Worm (Caenorhabditis elegans) whole organism, young adult: ENCODE results near the gene srh-47.

ENCODE experiments used
- C06A6.2 ChIP-seq: fragments of 200-800 bp; sonication (Bioruptor generic); conservative IDR thresholded peaks from 2 replicates; pipeline ENCODE4 v1.3.6; 2022; ENCODE audit warnings: missing genetic modification characterization, missing compliant biosample characterization
- D2030.7 ChIP-seq: fragments of 200-800 bp; sonication (Bioruptor generic); IDR thresholded peaks from 2 replicates; pipeline ENCODE4 v1.3.6; 2022; ENCODE audit warnings: missing genetic modification reagents, missing genetic modification characterization, missing compliant biosample characterization
- F33H1.4 ChIP-seq: fragments of 200-800 bp; sonication (Bioruptor generic); IDR thresholded peaks from 2 replicates; pipeline ENCODE4 v1.3.6; 2022; ENCODE audit warnings: missing genetic modification reagents, missing genetic modification characterization, missing compliant biosample characterization
- F55B11.4 ChIP-seq: sonication (generic microtip); optimal IDR thresholded peaks from 2 replicates; lab custom pipeline; 2016; ENCODE audit warnings: missing compliant biosample characterization, missing genetic modification characterization, borderline replicate concordance; ENCODE audit not compliant: insufficient read depth
- Y53G8AR.9 ChIP-seq: fragments of 200-800 bp; sonication (Bioruptor generic); conservative IDR thresholded peaks from 2 replicates; pipeline ENCODE4 v1.3.6; 2022; ENCODE audit warnings: missing genetic modification reagents, missing genetic modification characterization, missing compliant biosample characterization
- Y56A3A.18 ChIP-seq: fragments of 200-800 bp; sonication (Bioruptor generic); IDR thresholded peaks from 2 replicates; pipeline ENCODE4 v1.3.6; 2022; ENCODE audit warnings: missing genetic modification reagents, missing genetic modification characterization, missing compliant biosample characterization
- ZK185.1 ChIP-seq: sonication (generic microtip); optimal IDR thresholded peaks from 2 replicates; lab custom pipeline; 2016; ENCODE audit warnings: mild to moderate bottlenecking, missing genetic modification characterization, missing compliant biosample characterization; ENCODE audit not compliant: poor library complexity, severe bottlenecking
- aptf-3 ChIP-seq: fragments of 200-800 bp; sonication (Bioruptor generic); IDR thresholded peaks from 2 replicates; pipeline ENCODE4 v1.3.6; 2022; ENCODE audit warnings: missing genetic modification characterization, missing compliant biosample characterization
- athp-1 ChIP-seq: sonication (generic microtip); optimal IDR thresholded peaks from 2 replicates; lab custom pipeline; 2017; ENCODE audit warnings: mild to moderate bottlenecking, missing genetic modification characterization, missing compliant biosample characterization
- attf-6 ChIP-seq: fragments of 200-800 bp; sonication (Bioruptor generic); IDR thresholded peaks from 2 replicates; pipeline ENCODE4 v1.3.6; 2022; ENCODE audit warnings: missing genetic modification reagents, missing genetic modification characterization, missing compliant biosample characterization
- ccch-3 ChIP-seq: fragments of 200-800 bp; sonication (Bioruptor generic); optimal IDR thresholded peaks from 2 replicates; lab custom pipeline; 2018; ENCODE audit warnings: mild to moderate bottlenecking, missing genetic modification characterization, missing compliant biosample characterization
- ceh-100 ChIP-seq: fragments of 200-800 bp; sonication (Bioruptor generic); IDR thresholded peaks from 2 replicates; pipeline ENCODE4 v1.3.6; 2022; ENCODE audit warnings: missing genetic modification reagents, missing genetic modification characterization, missing compliant biosample characterization
- ceh-58 ChIP-seq: fragments of 200-800 bp; sonication (Bioruptor generic); IDR thresholded peaks from 2 replicates; pipeline ENCODE4 v1.3.6; 2022; ENCODE audit warnings: missing genetic modification characterization, missing compliant biosample characterization
- die-1 ChIP-seq: sonication (generic microtip); optimal IDR thresholded peaks from 2 replicates; lab custom pipeline; 2016; ENCODE audit warnings: missing genotype, mild to moderate bottlenecking, missing genetic modification characterization, missing compliant biosample characterization
- dpff-1 ChIP-seq: sonication (generic microtip); optimal IDR thresholded peaks from 2 replicates; lab custom pipeline; 2017; ENCODE audit warnings: mild to moderate bottlenecking, missing genetic modification characterization, missing compliant biosample characterization
- dpl-1 ChIP-seq: fragments of 150-350 bp; optimal IDR thresholded peaks from 2 replicates; lab custom pipeline; 2014; ENCODE audit warnings: missing biosample characterization, missing genetic modification reagents, missing genetic modification characterization
- ets-4 ChIP-seq: fragments of 200-800 bp; sonication (Bioruptor generic); optimal IDR thresholded peaks from 2 replicates; lab custom pipeline; 2018; ENCODE audit warnings: mild to moderate bottlenecking, missing genetic modification characterization, missing compliant biosample characterization
- let-526 ChIP-seq: fragments of 200-800 bp; sonication (Bioruptor generic); IDR thresholded peaks from 2 replicates; pipeline ENCODE4 v1.3.6; 2022; ENCODE audit warnings: missing genetic modification reagents, missing genetic modification characterization, missing compliant biosample characterization
- lin-35 ChIP-seq, 3 experiments: fragments of 150-350 bp in 2 of 3; sonication (generic microtip) in 1 of 3; optimal IDR thresholded peaks; 2 replicates each; lab custom pipeline; 2014 to 2018; ENCODE audit warnings: missing biosample characterization in 3 of 3, missing genetic modification characterization in 3 of 3, missing genetic modification reagents in 3 of 3
- lir-1 ChIP-seq: fragments of 200-800 bp; sonication (Bioruptor generic); conservative IDR thresholded peaks from 2 replicates; pipeline ENCODE4 v1.3.6; 2022; ENCODE audit warnings: missing genetic modification reagents, missing genetic modification characterization, missing compliant biosample characterization
- madf-3 ChIP-seq: fragments of 200-800 bp; sonication (Bioruptor generic); IDR thresholded peaks from 2 replicates; pipeline ENCODE4 v1.3.6; 2022; ENCODE audit warnings: missing genetic modification reagents, missing genetic modification characterization, missing compliant biosample characterization
- madf-6 ChIP-seq: fragments of 200-800 bp; sonication (Bioruptor generic); IDR thresholded peaks from 2 replicates; pipeline ENCODE4 v1.3.6; 2022; ENCODE audit warnings: missing genetic modification reagents, missing genetic modification characterization, missing compliant biosample characterization
- madf-8 ChIP-seq: fragments of 200-800 bp; sonication (Bioruptor generic); conservative IDR thresholded peaks from 2 replicates; pipeline ENCODE4 v1.3.6; 2022; ENCODE audit warnings: missing genetic modification reagents, missing genetic modification characterization, missing compliant biosample characterization
- mes-4 ChIP-seq: sonication (generic microtip); optimal IDR thresholded peaks from 2 replicates; lab custom pipeline; 2016; ENCODE audit warnings: missing genotype, missing genetic modification characterization, missing compliant biosample characterization
- nfya-2 ChIP-seq: fragments of 200-800 bp; sonication (Bioruptor generic); IDR thresholded peaks from 2 replicates; pipeline ENCODE4 v1.3.6; 2022; ENCODE audit warnings: missing genetic modification reagents, missing genetic modification characterization, missing compliant biosample characterization
- nhr-179 ChIP-seq: sonication (generic microtip); optimal IDR thresholded peaks from 2 replicates; lab custom pipeline; 2016; ENCODE audit warnings: mild to moderate bottlenecking, missing genetic modification characterization, missing compliant biosample characterization
- pbrm-1 ChIP-seq: fragments of 200-800 bp; sonication (Bioruptor generic); IDR thresholded peaks from 2 replicates; pipeline ENCODE4 v1.3.6; 2022; ENCODE audit warnings: missing genetic modification reagents, missing genetic modification characterization, missing compliant biosample characterization
- rpc-1 ChIP-seq, 2 experiments: fragments of 150-350 bp in 1 of 2; sonication (generic microtip) in 1 of 2; optimal IDR thresholded peaks; 2 replicates each; lab custom pipeline; 2014 to 2018; ENCODE audit warnings: missing biosample characterization in 1 of 2, missing genetic modification characterization in 1 of 2, missing genetic modification reagents in 1 of 2, missing genotype in 1 of 2
- unc-130 ChIP-seq: sonication (generic microtip); optimal IDR thresholded peaks from 2 replicates; lab custom pipeline; 2016; ENCODE audit warnings: missing genetic modification reagents, missing genetic modification characterization, missing compliant biosample characterization
- unc-62 ChIP-seq: fragments of 150-350 bp; optimal IDR thresholded peaks from 2 replicates; lab custom pipeline; 2014; ENCODE audit warnings: missing biosample characterization, missing genetic modification reagents, missing genetic modification characterization
- ztf-26 ChIP-seq: sonication (generic microtip); optimal IDR thresholded peaks from 2 replicates; lab custom pipeline; 2017; ENCODE audit warnings: missing genetic modification characterization, missing compliant biosample characterization
- ztf-28 ChIP-seq: fragments of 200-800 bp; sonication (Bioruptor generic); IDR thresholded peaks from 2 replicates; pipeline ENCODE4 v1.3.6; 2022; ENCODE audit warnings: missing genetic modification reagents, missing genetic modification characterization, missing compliant biosample characterization
- ztf-6 ChIP-seq: fragments of 200-800 bp; sonication (Bioruptor generic); IDR thresholded peaks from 2 replicates; pipeline ENCODE4 v1.3.6; 2022; ENCODE audit warnings: missing genetic modification reagents, missing genetic modification characterization, missing compliant biosample characterization

srh-47 gene

DNA sequence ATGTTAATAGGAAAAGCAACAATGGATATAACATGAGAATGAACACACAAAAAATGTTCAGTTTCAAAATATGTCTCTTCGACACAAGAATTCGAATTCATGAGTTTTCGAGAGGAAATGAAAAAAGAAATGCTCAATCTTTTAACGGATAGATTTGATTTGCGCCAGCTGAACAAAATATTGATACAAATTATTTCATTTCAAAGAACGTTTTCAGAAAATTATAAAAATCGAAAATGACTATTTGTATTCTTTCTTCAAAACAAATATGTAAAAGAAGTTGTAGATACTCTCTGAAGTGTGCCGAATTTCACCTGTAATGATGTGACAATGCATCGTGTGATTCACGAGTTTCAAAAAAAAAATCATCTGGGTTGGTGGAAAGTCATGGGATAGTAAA is at the start of gene srh-47:
srh-47 (minus strand) TSS at position 101 of the 400 bp plus-strand sequence.
- TF ChIP-seq lir-1 (GFP tag; lab: Robert Waterston, UW) (no peak), ztf-28 (no peak), nfya-2 (GFP tag; lab: Robert Waterston, UW) (no peak), rpc-1 (optimal IDR thresholded peaks at IDR 0.05; lab: Kevin White, UChicago) (no peak), rpc-1 (tag; optimal IDR thresholded peaks at IDR 0.05; lab: Kevin White, UChicago) (no peak), madf-8 (GFP tag; lab: Robert Waterston, UW) (no peak), attf-6 (no peak), madf-3 (GFP tag; lab: Robert Waterston, UW) (no peak), F55B11.4 (tag; lab: Kevin White, UChicago) (no peak), F33H1.4 (GFP tag; lab: Robert Waterston, UW) (no peak), ztf-26 (tag; lab: Kevin White, UChicago) (no peak), pbrm-1 (GFP tag; lab: Robert Waterston, UW) (no peak), aptf-3 (no peak), Y53G8AR.9 (GFP tag; lab: Robert Waterston, UW) (no peak), unc-130 (no peak)

- TF ChIP-seq mes-4 (no peak), D2030.7 (GFP tag; lab: Robert Waterston, UW) (no peak), ztf-6 (GFP tag; lab: Robert Waterston, UW) (no peak), dpl-1 (GFP tag; lab: Kevin White, UChicago) (no peak), nhr-179 (tag; lab: Kevin White, UChicago) (no peak), ceh-100 (GFP tag; lab: Robert Waterston, UW) (no peak), let-526 (0 out of 2 replicates have a peak, but pooled peaks have one; percentile 24)
Observed at ce11 chrV:11346912-11347311, 46.5 kb upstream of the srh-47 start, which contains the start of gene grl-7. TSS of gene grl-7 (minus strand) at chrV:11347012.

- no peak for TF ChIP-seq ztf-26 (tag; lab: Kevin White, UChicago)
- TF ChIP-seq dpff-1 (tag; lab: Kevin White, UChicago), result no peak
- no peak for TF ChIP-seq ccch-3
- no peak for TF ChIP-seq ZK185.1 (tag; lab: Kevin White, UChicago)
Observed at ce11 chrV:11344816-11345336, 44.4 kb upstream of the srh-47 start.

- TF ChIP-seq die-1 (tag; lab: Kevin White, UChicago) (no peak), lin-35 (GFP tag; optimal IDR thresholded peaks at IDR 0.05; lab: Kevin White, UChicago) (no peak), Y56A3A.18 (GFP tag; lab: Robert Waterston, UW) (no peak), dpl-1 (GFP tag; lab: Kevin White, UChicago) (no peak), ceh-100 (GFP tag; lab: Robert Waterston, UW) (no peak), ets-4 (GFP tag; lab: Kevin White, UChicago) (no peak), C06A6.2 (GFP tag; lab: Robert Waterston, UW) (no peak), athp-1 (tag; lab: Kevin White, UChicago) (no peak), ztf-6 (GFP tag; lab: Robert Waterston, UW) (no peak), ZK185.1 (tag; lab: Kevin White, UChicago) (no peak), madf-6 (GFP tag; lab: Robert Waterston, UW) (no peak), ceh-58 (GFP tag; lab: Robert Waterston, UW) (no peak), unc-62 (GFP tag; lab: Kevin White, UChicago) (no peak), madf-3 (GFP tag; lab: Robert Waterston, UW) (no peak)
Observed at ce11 chrV:11344112-11344511, 43.7 kb upstream of the srh-47 start.
